In genomic region chr2L:19439598-19440230, dm6 we compare ENCODE assay signal across 1 fruit fly cellular context.
TF ChIP-seq lines count a peak whose summit lies in the region.

No protein-coding gene starts in this region.

TF ChIP-seq in whole organism, embryonic, 481 proteins besides CTCF, POLR2A, EP300 and RAD21 (continued from another document and continues in another):
- TF ChIP-seq CG10321 (GFP tag; IDR thresholded peaks at IDR 0.05; lab: Robert Waterston, UW), result peak; percentile 77
- TF ChIP-seq chm (GFP tag; IDR thresholded peaks at IDR 0.05; lab: Robert Waterston, UW), result peak; percentile 84
- TF ChIP-seq Rx (GFP tag; IDR thresholded peaks at IDR 0.05; lab: Robert Waterston, UW), result peak; percentile 54; the same call in 1 of the 2 replicates
- no peak for TF ChIP-seq Tbp (GFP tag; optimal IDR thresholded peaks at IDR 0.05; lab: Kevin White, UChicago)
- TF ChIP-seq grn (GFP tag; optimal IDR thresholded peaks at IDR 0.05; lab: Kevin White, UChicago), result no peak
- peak; percentile 57 for TF ChIP-seq CG10267 (tag; optimal IDR thresholded peaks at IDR 0.05; lab: Kevin White, UChicago)
- TF ChIP-seq Fer1 (GFP tag; optimal IDR thresholded peaks at IDR 0.05; lab: Kevin White, UChicago), result peak; percentile 82
- peak; percentile 79 for TF ChIP-seq CG14441 (GFP tag; IDR thresholded peaks at IDR 0.05; lab: Robert Waterston, UW)
- TF ChIP-seq CG9932 (GFP tag; IDR thresholded peaks at IDR 0.05; lab: Robert Waterston, UW), result peak; percentile 63
- peak; percentile 14 for TF ChIP-seq CG14710 (tag; optimal IDR thresholded peaks at IDR 0.05; lab: Kevin White, UChicago)
- TF ChIP-seq pnt (GFP tag; optimal IDR thresholded peaks at IDR 0.05; lab: Kevin White, UChicago), result peak; percentile 86
- no peak for TF ChIP-seq CG3838 (GFP tag; optimal IDR thresholded peaks at IDR 0.05; lab: Kevin White, UChicago)
- TF ChIP-seq gce (GFP tag; IDR thresholded peaks at IDR 0.05; lab: Robert Waterston, UW), result 0 out of 3 replicates have a peak, but pooled peaks have one; percentile 63
- TF ChIP-seq CG12391 (tag; optimal IDR thresholded peaks at IDR 0.05; lab: Kevin White, UChicago), result peak; percentile 78
- TF ChIP-seq dpn (GFP tag; optimal IDR thresholded peaks at IDR 0.05; lab: Kevin White, UChicago), result peak; percentile 59 to 79
- peak; percentile 66; the same call in 1 of the 2 replicates for TF ChIP-seq Atf6 (GFP tag; IDR thresholded peaks at IDR 0.05; lab: Robert Waterston, UW)
- no peak for TF ChIP-seq ftz-f1 (GFP tag; optimal IDR thresholded peaks at IDR 0.05; lab: Kevin White, UChicago)
- peak; percentile 50 for TF ChIP-seq tin (GFP tag; optimal IDR thresholded peaks at IDR 0.05; lab: Kevin White, UChicago)
- TF ChIP-seq CG17359 (tag; optimal IDR thresholded peaks at IDR 0.05; lab: Kevin White, UChicago), result peak; percentile 82
- no peak for TF ChIP-seq Lpt (GFP tag; optimal IDR thresholded peaks at IDR 0.05; lab: Kevin White, UChicago)
- peak; percentile 78 for TF ChIP-seq Optix (GFP tag; IDR thresholded peaks at IDR 0.05; lab: Robert Waterston, UW)
- TF ChIP-seq eyg (GFP tag; optimal IDR thresholded peaks at IDR 0.05; lab: Kevin White, UChicago), result peak; percentile 60
- peak; percentile 33 for TF ChIP-seq CG6813 (GFP tag; optimal IDR thresholded peaks at IDR 0.05; lab: Kevin White, UChicago)
- no peak; the same call in 2 of the 3 replicates for TF ChIP-seq CG11560 (tag; IDR thresholded peaks at IDR 0.05; lab: Robert Waterston, UW)
- TF ChIP-seq CG2889 (GFP tag; IDR thresholded peaks at IDR 0.05; lab: Robert Waterston, UW), result peak; percentile 69; the same call in 2 of the 3 replicates
- TF ChIP-seq pan (optimal IDR thresholded peaks at IDR 0.05; lab: Kevin White, UChicago), result no peak
- TF ChIP-seq pan (GFP tag; optimal IDR thresholded peaks at IDR 0.05 in 1 of 2, IDR thresholded peaks at IDR 0.05 in 1 of 2), result peak in 1 of 2 experiments; percentile 82
- TF ChIP-seq CG17385 (GFP tag; optimal IDR thresholded peaks at IDR 0.05; lab: Kevin White, UChicago), result peak; percentile 67
- peak; percentile 61; the same call in 2 of the 3 replicates for TF ChIP-seq Mrtf (GFP tag; IDR thresholded peaks at IDR 0.05; lab: Robert Waterston, UW)
- TF ChIP-seq az2 (GFP tag; optimal IDR thresholded peaks at IDR 0.05; lab: Kevin White, UChicago), result peak; percentile 50
- peak; percentile 74 for TF ChIP-seq fd96Cb (tag; optimal IDR thresholded peaks at IDR 0.05; lab: Kevin White, UChicago)
- peak; percentile 74 for TF ChIP-seq HmgZ (tag; optimal IDR thresholded peaks at IDR 0.05; lab: Kevin White, UChicago)
- TF ChIP-seq nmo (GFP tag; optimal IDR thresholded peaks at IDR 0.05; lab: Kevin White, UChicago), result peak; percentile 73
- peak; percentile 43 for TF ChIP-seq Myb (GFP tag; optimal IDR thresholded peaks at IDR 0.05; lab: Kevin White, UChicago)
- TF ChIP-seq Hr39 (optimal IDR thresholded peaks at IDR 0.05; lab: Kevin White, UChicago), result no peak
- TF ChIP-seq tgo (GFP tag; IDR thresholded peaks at IDR 0.05; lab: Robert Waterston, UW), result peak; percentile 74
- TF ChIP-seq cg (GFP tag; optimal IDR thresholded peaks at IDR 0.05; lab: Kevin White, UChicago), result no peak
- TF ChIP-seq CG11085 (GFP tag; IDR thresholded peaks at IDR 0.05; lab: Robert Waterston, UW), result no peak
- TF ChIP-seq Sry-β (GFP tag; optimal IDR thresholded peaks at IDR 0.05; lab: Kevin White, UChicago), result no peak
- no peak for TF ChIP-seq CG8478 (optimal IDR thresholded peaks at IDR 0.05; lab: Kevin White, UChicago)
- TF ChIP-seq H15 (GFP tag; IDR thresholded peaks at IDR 0.05; lab: Robert Waterston, UW), result no peak
- TF ChIP-seq Nf-YC (tag; optimal IDR thresholded peaks at IDR 0.05; lab: Kevin White, UChicago), result peak; percentile 8
- peak; percentile 94 for TF ChIP-seq Xbp1 (GFP tag; optimal IDR thresholded peaks at IDR 0.05; lab: Kevin White, UChicago)
- peak; percentile 96 for TF ChIP-seq CG10366 (GFP tag; IDR thresholded peaks at IDR 0.05; lab: Robert Waterston, UW)
- peak; percentile 66 for TF ChIP-seq Poxn (GFP tag; IDR thresholded peaks at IDR 0.05; lab: Robert Waterston, UW)
- 0 out of 2 replicates have a peak, but pooled peaks have one; percentile 34 for TF ChIP-seq Oaz (GFP tag; IDR thresholded peaks at IDR 0.05; lab: Robert Waterston, UW)
- TF ChIP-seq CG4854 (GFP tag; optimal IDR thresholded peaks at IDR 0.05; lab: Kevin White, UChicago), result peak; percentile 27
- TF ChIP-seq h (optimal IDR thresholded peaks at IDR 0.05; lab: Kevin White, UChicago), result no peak
- peak; percentile 41; the same call in 2 of the 3 replicates for TF ChIP-seq zfh1 (GFP tag; IDR thresholded peaks at IDR 0.05; lab: Robert Waterston, UW)
- TF ChIP-seq CG18011 (GFP tag; optimal IDR thresholded peaks at IDR 0.05; lab: Kevin White, UChicago), result peak; percentile 94
- TF ChIP-seq CG31388 (GFP tag; optimal IDR thresholded peaks at IDR 0.05; lab: Kevin White, UChicago), result peak; percentile 23
- peak; percentile 58 for TF ChIP-seq Atf3 (GFP tag; optimal IDR thresholded peaks at IDR 0.05; lab: Kevin White, UChicago)
- no peak for TF ChIP-seq eve (GFP tag; optimal IDR thresholded peaks at IDR 0.05; lab: Kevin White, UChicago)
- peak; percentile 23 for TF ChIP-seq gro (GFP tag; optimal IDR thresholded peaks at IDR 0.05; lab: Kevin White, UChicago)
- peak; percentile 52; the same call in 1 of the 2 replicates for TF ChIP-seq sens-2 (GFP tag; IDR thresholded peaks at IDR 0.05; lab: Robert Waterston, UW)
- TF ChIP-seq toy (GFP tag; IDR thresholded peaks at IDR 0.05; lab: Robert Waterston, UW), result 0 out of 2 replicates have a peak, but pooled peaks have one; percentile 22
- TF ChIP-seq CG17802 (tag; optimal IDR thresholded peaks at IDR 0.05; lab: Kevin White, UChicago), result peak; percentile 6
- peak; percentile 48 for TF ChIP-seq CG3163 (GFP tag; optimal IDR thresholded peaks at IDR 0.05; lab: Kevin White, UChicago)
- peak; percentile 33 for TF ChIP-seq CG10543 (GFP tag; optimal IDR thresholded peaks at IDR 0.05; lab: Kevin White, UChicago)
- TF ChIP-seq nom (GFP tag; optimal IDR thresholded peaks at IDR 0.05; lab: Kevin White, UChicago), result no peak
- peak; percentile 51 for TF ChIP-seq Dad (GFP tag; optimal IDR thresholded peaks at IDR 0.05; lab: Kevin White, UChicago)
- 0 out of 2 replicates have a peak, but pooled peaks have one; percentile 24 for TF ChIP-seq Scr (GFP tag; IDR thresholded peaks at IDR 0.05; lab: Robert Waterston, UW; ENCODE audit: partially characterized antibody)
- peak in 1 of 3 experiments; percentile 68 for TF ChIP-seq lola (GFP tag; optimal IDR thresholded peaks at IDR 0.05; lab: Kevin White, UChicago)
- peak; percentile 62 for TF ChIP-seq CG12155 (GFP tag; optimal IDR thresholded peaks at IDR 0.05; lab: Kevin White, UChicago)
- peak; percentile 91 for TF ChIP-seq NC2α (GFP tag; optimal IDR thresholded peaks at IDR 0.05; lab: Kevin White, UChicago)
- TF ChIP-seq dmrt11E (tag; optimal IDR thresholded peaks at IDR 0.05; lab: Kevin White, UChicago), result peak; percentile 67
- no peak for TF ChIP-seq CG6175 (GFP tag; IDR thresholded peaks at IDR 0.05; lab: Robert Waterston, UW)
- TF ChIP-seq cwo (GFP tag; optimal IDR thresholded peaks at IDR 0.05; lab: Kevin White, UChicago), result peak; percentile 89
- TF ChIP-seq nerfin-2 (GFP tag; IDR thresholded peaks at IDR 0.05; lab: Robert Waterston, UW; ENCODE audit: partially characterized antibody), result no peak
- peak; percentile 63 for TF ChIP-seq ab (GFP tag; optimal IDR thresholded peaks at IDR 0.05; lab: Kevin White, UChicago)
- TF ChIP-seq ttk (GFP tag; IDR thresholded peaks at IDR 0.05; lab: Robert Waterston, UW), result peak; percentile 77
- peak; percentile 31 for TF ChIP-seq shn (GFP tag; optimal IDR thresholded peaks at IDR 0.05; lab: Kevin White, UChicago)
- no peak for TF ChIP-seq tna (GFP tag; IDR thresholded peaks at IDR 0.05; lab: Robert Waterston, UW; ENCODE audit: partially characterized antibody)
- peak; percentile 84 for TF ChIP-seq dysf (GFP tag; IDR thresholded peaks at IDR 0.05; lab: Robert Waterston, UW)
- TF ChIP-seq Antp (GFP tag; optimal IDR thresholded peaks at IDR 0.05; lab: Kevin White, UChicago), result peak; percentile 77
- TF ChIP-seq CG4730 (GFP tag; IDR thresholded peaks at IDR 0.05; lab: Robert Waterston, UW), result 0 out of 2 replicates have a peak, but pooled peaks have one; percentile 19
- TF ChIP-seq hb (GFP tag; IDR thresholded peaks at IDR 0.05; lab: Robert Waterston, UW; ENCODE audit: partially characterized antibody), result no peak
- peak; percentile 85 for TF ChIP-seq CG2678 (tag; optimal IDR thresholded peaks at IDR 0.05; lab: Kevin White, UChicago)
- peak; percentile 70 for TF ChIP-seq gcm (GFP tag; optimal IDR thresholded peaks at IDR 0.05; lab: Kevin White, UChicago)
- TF ChIP-seq NC2β (GFP tag; optimal IDR thresholded peaks at IDR 0.05; lab: Kevin White, UChicago), result peak; percentile 45
- peak; percentile 89 for TF ChIP-seq gsb-n (tag; optimal IDR thresholded peaks at IDR 0.05; lab: Kevin White, UChicago)
- TF ChIP-seq disco-r (GFP tag; optimal IDR thresholded peaks at IDR 0.05; lab: Kevin White, UChicago), result peak; percentile 41
- peak; percentile 18 for TF ChIP-seq sqz (GFP tag; optimal IDR thresholded peaks at IDR 0.05; lab: Kevin White, UChicago)
- TF ChIP-seq CG7357 (GFP tag; IDR thresholded peaks at IDR 0.05; lab: Robert Waterston, UW), result peak; percentile 45; the same call in 1 of the 3 replicates
- peak; percentile 52 for TF ChIP-seq CG6854 (GFP tag; optimal IDR thresholded peaks at IDR 0.05; lab: Kevin White, UChicago)
- TF ChIP-seq CG11398 (GFP tag; optimal IDR thresholded peaks at IDR 0.05; lab: Kevin White, UChicago), result peak; percentile 71
- peak; percentile 83 for TF ChIP-seq Rfx (GFP tag; IDR thresholded peaks at IDR 0.05; lab: Robert Waterston, UW)
- peak; percentile 89 for TF ChIP-seq seq (GFP tag; IDR thresholded peaks at IDR 0.05; lab: Robert Waterston, UW)
- peak; percentile 44 for TF ChIP-seq Atf-2 (GFP tag; optimal IDR thresholded peaks at IDR 0.05; lab: Kevin White, UChicago)
- TF ChIP-seq Dfd (GFP tag; optimal IDR thresholded peaks at IDR 0.05; lab: Kevin White, UChicago), result no peak
- peak; percentile 91 for TF ChIP-seq HLH3B (GFP tag; IDR thresholded peaks at IDR 0.05; lab: Robert Waterston, UW)
- no peak for TF ChIP-seq Dip2 (GFP tag; IDR thresholded peaks at IDR 0.05; lab: Robert Waterston, UW)
- peak; percentile 7 for TF ChIP-seq BEAF-32 (GFP tag; optimal IDR thresholded peaks at IDR 0.05; lab: Kevin White, UChicago)
- TF ChIP-seq CrebB (tag; optimal IDR thresholded peaks at IDR 0.05; lab: Kevin White, UChicago), result peak; percentile 63
- no peak for TF ChIP-seq amos (GFP tag; IDR thresholded peaks at IDR 0.05; lab: Robert Waterston, UW; ENCODE audit: partially characterized antibody)
- TF ChIP-seq chinmo (GFP tag; IDR thresholded peaks at IDR 0.05; lab: Robert Waterston, UW; ENCODE audit: partially characterized antibody), result 0 out of 4 replicates have a peak, but pooled peaks have one; percentile 73
- TF ChIP-seq Eip74EF (GFP tag; optimal IDR thresholded peaks at IDR 0.05; lab: Kevin White, UChicago), result peak in 1 of 2 experiments; percentile 72
- TF ChIP-seq btn (GFP tag; optimal IDR thresholded peaks at IDR 0.05; lab: Kevin White, UChicago), result peak; percentile 52
- no peak for TF ChIP-seq slou (GFP tag; optimal IDR thresholded peaks at IDR 0.05; lab: Kevin White, UChicago)
- TF ChIP-seq CG10979 (tag; optimal IDR thresholded peaks at IDR 0.05; lab: Kevin White, UChicago), result peak; percentile 73
- peak; percentile 72 for TF ChIP-seq tap (tag; optimal IDR thresholded peaks at IDR 0.05; lab: Kevin White, UChicago)
- TF ChIP-seq CG2120 (GFP tag; optimal IDR thresholded peaks at IDR 0.05; lab: Kevin White, UChicago), result peak; percentile 75
- TF ChIP-seq Hr3 (GFP tag; optimal IDR thresholded peaks at IDR 0.05; lab: Kevin White, UChicago), result peak; percentile 67
- peak; percentile 79 for TF ChIP-seq Ptx1 (GFP tag; IDR thresholded peaks at IDR 0.05; lab: Robert Waterston, UW)
- peak; percentile 43; the same call in 2 of the 3 replicates for TF ChIP-seq B-H1 (GFP tag; IDR thresholded peaks at IDR 0.05; lab: Robert Waterston, UW)
- peak; percentile 79 for TF ChIP-seq CG11723 (GFP tag; optimal IDR thresholded peaks at IDR 0.05; lab: Kevin White, UChicago)
- TF ChIP-seq Trl (optimal IDR thresholded peaks at IDR 0.05; lab: Kevin White, UChicago), result no peak
- peak; percentile 59 for TF ChIP-seq Trl (GFP tag; optimal IDR thresholded peaks at IDR 0.05; lab: Kevin White, UChicago)
- peak; percentile 46 for TF ChIP-seq repo (GFP tag; optimal IDR thresholded peaks at IDR 0.05; lab: Kevin White, UChicago)
- peak; percentile 9 for TF ChIP-seq CG15696 (tag; optimal IDR thresholded peaks at IDR 0.05; lab: Kevin White, UChicago)
- peak; percentile 57 for TF ChIP-seq gcm2 (GFP tag; optimal IDR thresholded peaks at IDR 0.05; lab: Kevin White, UChicago)
- TF ChIP-seq CG1233 (GFP tag; optimal IDR thresholded peaks at IDR 0.05; lab: Kevin White, UChicago), result peak; percentile 45
- peak; percentile 92 for TF ChIP-seq dmrt99B (tag; optimal IDR thresholded peaks at IDR 0.05; lab: Kevin White, UChicago)
- TF ChIP-seq Six4 (GFP tag; optimal IDR thresholded peaks at IDR 0.05; lab: Kevin White, UChicago), result peak; percentile 64
- peak; percentile 53 for TF ChIP-seq CG17568 (GFP tag; optimal IDR thresholded peaks at IDR 0.05; lab: Kevin White, UChicago)
- no peak for TF ChIP-seq Dp (GFP tag; optimal IDR thresholded peaks at IDR 0.05; lab: Kevin White, UChicago)
- peak; percentile 85 for TF ChIP-seq CG2875 (GFP tag; optimal IDR thresholded peaks at IDR 0.05; lab: Kevin White, UChicago)
- peak; percentile 86 for TF ChIP-seq CG12219 (GFP tag; optimal IDR thresholded peaks at IDR 0.05; lab: Kevin White, UChicago)
- peak; percentile 67 for TF ChIP-seq CG13123 (GFP tag; optimal IDR thresholded peaks at IDR 0.05; lab: Kevin White, UChicago)
- peak; percentile 97 for TF ChIP-seq Ets65A (GFP tag; lab: Kevin White, UChicago)
- peak; percentile 89 for TF ChIP-seq CG4707 (GFP tag; optimal IDR thresholded peaks at IDR 0.05; lab: Kevin White, UChicago)
- TF ChIP-seq Camta (GFP tag; optimal IDR thresholded peaks at IDR 0.05; lab: Kevin White, UChicago), result peak; percentile 86
- peak; percentile 72 for TF ChIP-seq CG5245 (GFP tag; optimal IDR thresholded peaks at IDR 0.05; lab: Kevin White, UChicago)
- TF ChIP-seq Hey (tag; optimal IDR thresholded peaks at IDR 0.05; lab: Kevin White, UChicago), result no peak
- TF ChIP-seq CG17328 (GFP tag; IDR thresholded peaks at IDR 0.05; lab: Robert Waterston, UW), result peak; percentile 94
- TF ChIP-seq exex (tag; optimal IDR thresholded peaks at IDR 0.05; lab: Kevin White, UChicago), result peak; percentile 25
- TF ChIP-seq CG33557 (GFP tag; optimal IDR thresholded peaks at IDR 0.05; lab: Kevin White, UChicago), result peak; percentile 45
- TF ChIP-seq CG16779 (GFP tag; IDR thresholded peaks at IDR 0.05; lab: Robert Waterston, UW), result peak; percentile 65; the same call in 1 of the 2 replicates
- TF ChIP-seq Deaf1 (tag; optimal IDR thresholded peaks at IDR 0.05; lab: Kevin White, UChicago), result peak; percentile 75
